Worm (Caenorhabditis elegans): ENCODE data around the gene sel-2.

sel-2 gene

ce11 chrIII:4560393-4560890, 51.7 kb downstream of the sel-2 start (continued):
- TF ChIP-seq F37B4.10 (GFP tag; IDR thresholded peaks at IDR 0.05) (no peak), T07F8.4 (tag; optimal IDR thresholded peaks at IDR 0.05) (no peak), ztf-26 (tag; optimal IDR thresholded peaks at IDR 0.05) (peak; percentile 16), K12H6.12 (tag; optimal IDR thresholded peaks at IDR 0.05) (peak; percentile 58), hmg-1.2 (GFP tag; IDR thresholded peaks at IDR 0.05) (peak; percentile 94), madf-8 (GFP tag; conservative IDR thresholded peaks at IDR 0.05) (no peak), mcd-1 (GFP tag; IDR thresholded peaks at IDR 0.05) (peak; percentile 50), attf-5 (GFP tag; optimal IDR thresholded peaks at IDR 0.05) (peak; percentile 35), B0336.3 (GFP tag; IDR thresholded peaks at IDR 0.05) (peak; percentile 64)

DNA sequence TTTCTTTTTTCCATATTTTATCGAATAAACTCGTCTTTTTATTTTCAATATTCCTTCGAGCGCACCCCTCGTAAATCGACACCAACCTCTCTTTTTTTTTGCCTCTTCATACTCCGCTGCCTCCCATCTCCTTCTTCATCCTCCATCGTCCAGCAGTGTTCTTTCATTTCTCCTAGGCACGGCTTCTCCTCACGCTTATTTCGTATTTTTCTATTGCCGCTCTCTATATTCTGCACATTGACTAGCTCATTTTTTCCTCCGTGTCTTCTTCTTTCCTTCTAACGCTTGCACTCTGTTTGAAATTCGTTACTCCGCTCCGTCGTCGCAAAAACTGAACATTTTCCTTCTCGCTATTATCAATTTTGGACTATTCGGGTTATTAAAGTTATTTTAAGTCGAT, 56.8 kb downstream of the sel-2 start:
- TF ChIP-seq nhr-120 (GFP tag; IDR thresholded peaks at IDR 0.05) (no peak), repo-1 (tag; optimal IDR thresholded peaks at IDR 0.05) (peak; percentile 28)

DNA sequence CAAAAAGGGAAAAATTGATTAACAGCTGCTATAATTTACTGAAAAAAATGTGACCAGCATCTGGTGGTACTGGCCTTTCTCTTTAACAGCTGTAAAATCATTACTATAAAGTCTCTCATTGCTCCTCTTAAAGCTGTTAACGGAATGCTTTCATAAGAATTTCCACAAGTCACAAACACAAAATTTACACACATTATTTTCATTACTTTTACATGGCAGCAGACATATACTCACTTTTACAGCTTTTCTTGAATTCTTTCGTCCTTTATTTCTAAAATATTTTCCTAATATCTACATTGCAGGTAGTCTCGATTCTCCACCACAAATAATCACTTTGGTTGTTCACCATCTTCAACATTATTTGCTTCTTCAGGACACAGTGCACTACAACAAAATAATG, 58.9 kb downstream of the sel-2 start, which contains the start of gene imph-1:
TSS of gene imph-1 (plus strand) at position 301 of the 400 bp plus-strand sequence.
- TF ChIP-seq bed-2 (GFP tag; IDR thresholded peaks at IDR 0.05) (no peak), lir-1 (GFP tag; conservative IDR thresholded peaks at IDR 0.05) (no peak), ccch-3 (GFP tag; optimal IDR thresholded peaks at IDR 0.05) (no peak), ztf-18 (tag; optimal IDR thresholded peaks at IDR 0.05) (no peak), nfya-1 (tag; optimal IDR thresholded peaks at IDR 0.05; ENCODE audit: borderline replicate concordance, insufficient read depth) (no peak), B0035.1 (tag; optimal IDR thresholded peaks at IDR 0.05) (no peak), rec-8 (tag; optimal IDR thresholded peaks at IDR 0.05) (no peak), die-1 (tag; optimal IDR thresholded peaks at IDR 0.05) (no peak), dox-1 (GFP tag; IDR thresholded peaks at IDR 0.05) (no peak), C17E4.6 (GFP tag; IDR thresholded peaks at IDR 0.05) (no peak), nhr-90 (tag; optimal IDR thresholded peaks at IDR 0.05) (no peak), let-526 (GFP tag; IDR thresholded peaks at IDR 0.05) (no peak), lag-1 (GFP tag; IDR thresholded peaks at IDR 0.05) (no peak), B0019.2 (GFP tag; conservative IDR thresholded peaks at IDR 0.05) (no peak), tlf-1 (GFP tag; optimal IDR thresholded peaks at IDR 0.05) (no peak), snpc-3.4 (tag; optimal IDR thresholded peaks at IDR 0.05) (no peak)

- TF ChIP-seq egl-44 (GFP tag; IDR thresholded peaks at IDR 0.05) (no peak), nfyb-1 (GFP tag; IDR thresholded peaks at IDR 0.05) (no peak), bed-2 (GFP tag; IDR thresholded peaks at IDR 0.05) (no peak), madf-6 (GFP tag; IDR thresholded peaks at IDR 0.05) (0 out of 2 replicates have a peak, but pooled peaks have one; percentile 23), nhr-80 (tag; optimal IDR thresholded peaks at IDR 0.05) (peak; percentile 40), madf-10 (tag; optimal IDR thresholded peaks at IDR 0.05) (no peak)
Observed at ce11 chrIII:4552872-4553271, 59.3 kb downstream of the sel-2 start.

- TF ChIP-seq gei-17 (GFP tag; optimal IDR thresholded peaks at IDR 0.05) (no peak), ceh-40 (GFP tag; IDR thresholded peaks at IDR 0.05) (no peak), mcd-1 (GFP tag; IDR thresholded peaks at IDR 0.05) (peak; percentile 65), ceh-100 (GFP tag; IDR thresholded peaks at IDR 0.05) (no peak), nhr-90 (tag; optimal IDR thresholded peaks at IDR 0.05) (peak; percentile 45), sea-2 (GFP tag; IDR thresholded peaks at IDR 0.05) (no peak), ceh-27 (GFP tag; optimal IDR thresholded peaks at IDR 0.05) (peak; percentile 88), lir-1 (GFP tag; conservative IDR thresholded peaks at IDR 0.05) (no peak), ztf-26 (tag; optimal IDR thresholded peaks at IDR 0.05) (no peak), lin-54 (GFP tag; optimal IDR thresholded peaks at IDR 0.05) (peak; percentile 40), ceh-58 (GFP tag; IDR thresholded peaks at IDR 0.05) (no peak), F22D6.2 (tag; optimal IDR thresholded peaks at IDR 0.05) (no peak), ztf-18 (tag; optimal IDR thresholded peaks at IDR 0.05) (peak; percentile 47), dpl-1 (GFP tag; optimal IDR thresholded peaks at IDR 0.05) (no peak), K12H6.12 (tag; optimal IDR thresholded peaks at IDR 0.05) (peak; percentile 79), snpc-1.1 (tag; optimal IDR thresholded peaks at IDR 0.05; ENCODE audit: insufficient read depth) (no peak), let-526 (GFP tag; IDR thresholded peaks at IDR 0.05) (no peak), ceh-91 (GFP tag; IDR thresholded peaks at IDR 0.05) (no peak)
Observed at ce11 chrIII:4551963-4552362, 60.2 kb downstream of the sel-2 start.
